Fruit fly (Drosophila melanogaster): ENCODE data around the gene Qsox3.

The Qsox3 gene

DNA sequence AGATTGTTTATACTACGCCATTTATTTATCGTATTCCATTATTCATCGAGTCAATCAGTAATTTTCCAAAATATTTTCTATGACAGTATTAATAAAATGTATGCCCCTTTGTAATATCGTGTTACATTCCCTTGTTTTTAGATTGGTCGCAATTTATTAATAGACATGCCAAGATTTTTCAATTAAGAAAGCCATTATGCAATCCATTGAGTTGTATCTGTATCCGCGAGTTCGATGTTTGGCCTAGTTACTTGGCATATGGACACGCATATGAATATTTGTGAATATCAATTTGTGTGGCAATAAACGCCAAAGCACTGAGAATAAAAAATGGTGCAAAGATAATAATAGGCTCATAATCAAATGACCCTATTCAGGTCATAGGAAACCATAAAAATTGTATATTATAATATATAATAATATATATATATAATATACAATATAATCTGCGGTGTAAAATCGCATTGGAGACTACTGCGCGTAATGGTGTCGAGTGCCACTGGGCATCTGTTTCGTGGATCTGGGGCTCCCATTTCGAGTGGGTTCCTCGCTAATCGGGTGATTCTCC is 47.7 kb upstream of the Qsox3 start (continued):
- no peak for TF ChIP-seq CG4404 (GFP tag; IDR thresholded peaks at IDR 0.05)
- peak; percentile 7 for TF ChIP-seq CoRest (tag; optimal IDR thresholded peaks at IDR 0.05)
- peak; percentile 30; the same call in 1 of the 3 replicates for TF ChIP-seq tgo (GFP tag; IDR thresholded peaks at IDR 0.05)
- no peak for TF ChIP-seq CG6254 (GFP tag; optimal IDR thresholded peaks at IDR 0.05)
- TF ChIP-seq TFAM (GFP tag; optimal IDR thresholded peaks at IDR 0.05): no peak
- TF ChIP-seq kay (GFP tag; optimal IDR thresholded peaks at IDR 0.05): no peak
- TF ChIP-seq Nf-YB (GFP tag; optimal IDR thresholded peaks at IDR 0.05): no peak
- TF ChIP-seq sens (GFP tag): peak; percentile 19
- no peak for TF ChIP-seq so (GFP tag; IDR thresholded peaks at IDR 0.05)
- TF ChIP-seq phol (tag; optimal IDR thresholded peaks at IDR 0.05): no peak
- TF ChIP-seq CG12104 (GFP tag; optimal IDR thresholded peaks at IDR 0.05): no peak
- peak; percentile 13 for TF ChIP-seq Oli (tag; optimal IDR thresholded peaks at IDR 0.05)
- no peak for TF ChIP-seq usp (GFP tag; optimal IDR thresholded peaks at IDR 0.05)
- TF ChIP-seq CG12219 (GFP tag; optimal IDR thresholded peaks at IDR 0.05): no peak
- TF ChIP-seq CG6791 (GFP tag; IDR thresholded peaks at IDR 0.05; ENCODE audit: partially characterized antibody): no peak
- no peak for TF ChIP-seq Lhr (GFP tag; optimal IDR thresholded peaks at IDR 0.05)
- no peak for TF ChIP-seq CG10543 (GFP tag; optimal IDR thresholded peaks at IDR 0.05)
- no peak for TF ChIP-seq Bgb (GFP tag; IDR thresholded peaks at IDR 0.05; ENCODE audit: partially characterized antibody)
- no peak for TF ChIP-seq CG42726 (GFP tag; IDR thresholded peaks at IDR 0.05; ENCODE audit: partially characterized antibody)
- no peak for TF ChIP-seq ssp (GFP tag; IDR thresholded peaks at IDR 0.05)
- TF ChIP-seq CG17361 (GFP tag; IDR thresholded peaks at IDR 0.05): no peak
- TF ChIP-seq bsh (GFP tag; optimal IDR thresholded peaks at IDR 0.05): no peak
- TF ChIP-seq wek (GFP tag; optimal IDR thresholded peaks at IDR 0.05): no peak
- TF ChIP-seq HmgD (GFP tag; optimal IDR thresholded peaks at IDR 0.05): no peak
- 0 out of 2 replicates have a peak, but pooled peaks have one; percentile 29 for TF ChIP-seq CG31441 (GFP tag; IDR thresholded peaks at IDR 0.05)
- no peak for TF ChIP-seq CG12744 (GFP tag; optimal IDR thresholded peaks at IDR 0.05)
- TF ChIP-seq CG17802 (tag; optimal IDR thresholded peaks at IDR 0.05): no peak
- TF ChIP-seq CG17359 (tag; optimal IDR thresholded peaks at IDR 0.05): peak; percentile 19
- TF ChIP-seq Ravus (GFP tag; IDR thresholded peaks at IDR 0.05): no peak
- peak; percentile 43 for TF ChIP-seq CG12391 (tag; optimal IDR thresholded peaks at IDR 0.05)
- no peak for TF ChIP-seq NfI (GFP tag; optimal IDR thresholded peaks at IDR 0.05)
- TF ChIP-seq chinmo (GFP tag; IDR thresholded peaks at IDR 0.05; ENCODE audit: partially characterized antibody): no peak
- no peak for TF ChIP-seq Dip2 (GFP tag; IDR thresholded peaks at IDR 0.05)
- TF ChIP-seq CG15601 (tag; optimal IDR thresholded peaks at IDR 0.05): no peak
- TF ChIP-seq CG10366 (GFP tag; IDR thresholded peaks at IDR 0.05): 0 out of 2 replicates have a peak, but pooled peaks have one; percentile 9
- peak; percentile 51 for TF ChIP-seq dmrt99B (tag; optimal IDR thresholded peaks at IDR 0.05)
- no peak for TF ChIP-seq CG2199 (GFP tag; IDR thresholded peaks at IDR 0.05)
- no peak for TF ChIP-seq Sin3A (optimal IDR thresholded peaks at IDR 0.05)
- TF ChIP-seq hkb (optimal IDR thresholded peaks at IDR 0.05): no peak
- TF ChIP-seq hkb (GFP tag; IDR thresholded peaks at IDR 0.05): peak; percentile 20; the same call in 1 of the 2 replicates
- TF ChIP-seq CG8478 (optimal IDR thresholded peaks at IDR 0.05): no peak
- TF ChIP-seq ro (GFP tag; IDR thresholded peaks at IDR 0.05): no peak
- no peak for TF ChIP-seq NC2β (GFP tag; optimal IDR thresholded peaks at IDR 0.05)
- TF ChIP-seq CG7372 (GFP tag; IDR thresholded peaks at IDR 0.05): no peak
- TF ChIP-seq peb (GFP tag; IDR thresholded peaks at IDR 0.05): no peak
- TF ChIP-seq CG11504 (tag; optimal IDR thresholded peaks at IDR 0.05): peak; percentile 34
- no peak for TF ChIP-seq CG4707 (GFP tag; optimal IDR thresholded peaks at IDR 0.05)
- peak; percentile 7 for TF ChIP-seq CG13424 (tag; optimal IDR thresholded peaks at IDR 0.05)
- no peak for TF ChIP-seq CG8281 (tag; optimal IDR thresholded peaks at IDR 0.05)
- TF ChIP-seq dpn (GFP tag; optimal IDR thresholded peaks at IDR 0.05): no peak
- no peak for TF ChIP-seq Dll (GFP tag; IDR thresholded peaks at IDR 0.05; ENCODE audit: partially characterized antibody)
